Fruit fly (Drosophila melanogaster) whole organism: ENCODE measurements around the gene Fdx2.

Experiments
- CG8478 ChIP-seq: fragments of >200 bp; optimal IDR thresholded peaks from 2 replicates; lab custom pipeline; 2018; ENCODE audit warnings: inconsistent platforms
- pan ChIP-seq: fragments of >200 bp; optimal IDR thresholded peaks from 2 replicates; lab custom pipeline; 2017

- no peak for TF ChIP-seq pan (lab: Kevin White, UChicago)
- no peak for TF ChIP-seq CG8478 (lab: Kevin White, UChicago)
These were observed 22.4 kb upstream of the Fdx2 start for dm6 chr3L:4269920-4270319.
